Worm (Caenorhabditis elegans): ENCODE data around the gene mig-39.
A peak's percentile ranks its signal among the peaks of the same experiment; 100 is the strongest.

mig-39 gene

DNA sequence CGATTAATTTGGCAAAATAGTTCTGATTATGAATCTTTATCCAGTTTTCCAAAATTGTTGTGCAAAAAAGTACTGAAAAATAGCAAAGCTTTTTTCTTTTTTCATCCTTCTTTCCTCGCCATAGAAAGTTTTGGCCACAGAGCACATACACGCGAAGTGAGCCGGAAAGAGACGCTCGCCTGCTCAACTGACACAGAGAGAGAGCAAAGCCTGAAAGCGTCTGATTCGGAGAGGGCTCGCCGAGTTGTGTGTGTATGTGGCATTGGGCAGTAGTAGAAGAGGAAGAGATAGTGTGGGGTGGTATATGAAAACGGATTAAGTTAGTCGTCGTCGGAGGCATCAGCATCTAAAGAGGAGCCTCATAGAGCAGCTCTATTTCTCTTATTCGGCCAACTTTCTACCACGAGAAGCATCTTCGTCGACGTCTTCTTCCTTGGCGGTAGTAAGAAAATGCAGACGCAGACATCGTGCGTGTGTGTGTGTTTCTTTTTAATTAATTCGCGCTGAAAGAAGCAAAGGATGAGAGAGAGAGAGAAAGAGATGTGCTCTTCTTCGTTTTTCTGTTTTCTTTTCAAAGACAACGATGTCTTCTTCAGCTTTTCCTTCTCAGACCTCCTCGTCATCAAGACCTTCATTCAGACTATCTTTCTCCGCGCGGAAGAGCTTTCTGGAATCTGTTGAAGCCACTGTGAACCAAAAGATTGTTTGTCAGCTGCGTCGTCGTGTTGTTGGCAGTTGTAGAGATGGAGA lies 43.0 kb downstream of the mig-39 start:
- TF ChIP-seq unc-39 (tag; optimal IDR thresholded peaks at IDR 0.05) = no peak
- peak in 1 of 2 experiments; percentile 45 for TF ChIP-seq lsy-2 (tag; optimal IDR thresholded peaks at IDR 0.05)
- no peak for TF ChIP-seq dmd-4 (tag; optimal IDR thresholded peaks at IDR 0.05)
- no peak for TF ChIP-seq egl-27 (tag; optimal IDR thresholded peaks at IDR 0.05)
- TF ChIP-seq C34F6.9 (tag; optimal IDR thresholded peaks at IDR 0.05) = peak; percentile 37
- no peak for TF ChIP-seq elt-1 (tag; optimal IDR thresholded peaks at IDR 0.05)
- peak; percentile 45 for TF ChIP-seq nhr-129 (tag; optimal IDR thresholded peaks at IDR 0.05)
- TF ChIP-seq crh-2 (tag; optimal IDR thresholded peaks at IDR 0.05) = peak; percentile 31
- TF ChIP-seq mdl-1 (tag; optimal IDR thresholded peaks at IDR 0.05) = peak in 1 of 2 experiments; percentile 69
- TF ChIP-seq nhr-10 (tag; optimal IDR thresholded peaks at IDR 0.05) = no peak
- peak; percentile 49 for TF ChIP-seq unc-55 (GFP tag; optimal IDR thresholded peaks at IDR 0.05)
- TF ChIP-seq lin-11 (tag; optimal IDR thresholded peaks at IDR 0.05) = no peak
- no peak for TF ChIP-seq sma-3 (GFP tag; optimal IDR thresholded peaks at IDR 0.05)
- no peak for TF ChIP-seq ceh-82 (tag; optimal IDR thresholded peaks at IDR 0.05)
- TF ChIP-seq mab-5 (tag; optimal IDR thresholded peaks at IDR 0.05) = no peak
- no peak for TF ChIP-seq nhr-6 (tag; optimal IDR thresholded peaks at IDR 0.05)
- TF ChIP-seq unc-62 (GFP tag; optimal IDR thresholded peaks at IDR 0.05) = no peak

DNA sequence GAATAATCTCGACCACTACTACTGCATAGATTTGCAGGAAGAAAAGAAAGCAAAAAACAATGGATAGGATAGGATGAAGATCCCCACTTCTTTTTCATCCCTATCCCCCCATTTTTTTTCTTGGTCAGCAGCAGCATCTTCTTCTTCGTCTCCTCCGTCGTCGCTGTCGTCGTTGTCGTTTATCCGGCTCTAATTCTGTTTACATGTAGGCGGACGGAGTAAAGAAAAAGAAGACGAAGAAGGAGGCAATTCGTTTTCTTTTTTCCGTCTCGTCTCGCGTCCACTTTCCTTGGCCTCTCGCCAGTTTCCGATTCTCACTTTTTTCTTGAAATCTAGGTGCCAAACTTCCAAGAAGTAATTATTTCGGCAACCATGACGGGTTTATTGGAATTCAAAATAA lies 44.9 kb downstream of the mig-39 start:
- TF ChIP-seq elt-1 (tag; optimal IDR thresholded peaks at IDR 0.05) (no peak), ZK546.5 (tag; optimal IDR thresholded peaks at IDR 0.05) (no peak), dmd-4 (tag; optimal IDR thresholded peaks at IDR 0.05) (no peak), mab-5 (tag; optimal IDR thresholded peaks at IDR 0.05) (no peak), fos-1 (tag; optimal IDR thresholded peaks at IDR 0.05) (no peak), unc-55 (GFP tag; optimal IDR thresholded peaks at IDR 0.05) (peak; percentile 6), nhr-129 (tag; optimal IDR thresholded peaks at IDR 0.05) (peak; percentile 20), ceh-82 (tag; optimal IDR thresholded peaks at IDR 0.05) (no peak), R02D3.7 (tag; optimal IDR thresholded peaks at IDR 0.05) (no peak), unc-39 (tag; optimal IDR thresholded peaks at IDR 0.05) (no peak), ztf-4 (tag; optimal IDR thresholded peaks at IDR 0.05) (no peak), sma-3 (GFP tag; optimal IDR thresholded peaks at IDR 0.05) (no peak), crh-2 (tag; optimal IDR thresholded peaks at IDR 0.05) (peak; percentile 24), zag-1 (tag; optimal IDR thresholded peaks at IDR 0.05) (no peak), lsy-2 (tag; optimal IDR thresholded peaks at IDR 0.05) (peak in 1 of 2 experiments; percentile 3), F13H6.1 (tag; optimal IDR thresholded peaks at IDR 0.05) (peak; percentile 12)

DNA sequence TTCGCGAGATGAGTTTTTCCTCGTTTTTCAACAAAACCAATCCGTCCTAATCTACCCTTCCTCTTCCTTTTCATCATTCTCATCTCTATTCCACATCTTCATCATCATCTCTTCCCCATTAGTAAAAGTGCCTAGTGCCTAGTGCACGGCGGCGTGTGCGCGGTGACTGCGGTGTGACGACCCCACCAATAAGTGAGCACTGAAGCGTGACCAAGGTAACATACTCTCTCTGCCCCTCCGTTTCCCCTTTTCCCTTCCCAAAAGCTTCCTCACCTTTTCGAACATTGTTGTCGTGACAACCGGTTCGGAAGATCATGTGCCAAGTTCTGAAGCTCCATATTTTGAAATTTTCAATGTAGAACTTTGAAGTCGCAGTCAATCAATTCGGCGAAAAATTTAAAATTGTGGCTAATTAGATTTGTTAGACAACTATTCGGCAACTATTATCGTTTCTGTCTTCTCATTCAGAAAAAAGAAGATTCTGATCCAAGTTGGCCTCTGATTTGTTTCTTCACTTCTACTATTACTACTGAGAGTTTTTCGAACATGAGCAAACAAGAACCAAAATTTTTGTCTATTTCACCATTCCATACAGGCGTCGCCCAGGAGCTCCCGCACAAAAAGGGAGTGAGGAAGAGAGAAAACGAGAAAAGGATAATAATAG lies 45.6 kb downstream of the mig-39 start:
- TF ChIP-seq nhr-12 (tag; optimal IDR thresholded peaks at IDR 0.05) = no peak
- peak; percentile 1 for TF ChIP-seq nhr-129 (tag; optimal IDR thresholded peaks at IDR 0.05)

DNA sequence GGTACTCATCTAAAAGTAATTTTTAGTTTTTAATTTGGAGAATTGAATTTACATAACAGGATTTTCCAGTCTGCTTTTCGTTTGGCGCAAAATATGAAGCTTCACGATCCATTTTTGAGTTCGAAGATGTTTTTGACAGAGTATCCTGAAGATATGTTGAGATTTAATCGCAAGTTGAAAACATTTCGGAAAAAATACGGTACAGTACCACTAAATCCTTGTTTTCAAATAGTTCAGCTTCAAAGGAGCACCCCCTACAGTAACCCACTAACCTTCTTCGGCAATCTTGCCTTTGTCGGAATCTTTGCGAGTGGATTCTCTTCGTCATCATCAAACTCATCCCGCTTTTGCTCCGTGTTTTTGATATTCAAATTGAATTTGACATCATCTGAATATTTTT lies 52.2 kb downstream of the mig-39 start:
- TF ChIP-seq nhr-12 (tag; optimal IDR thresholded peaks at IDR 0.05) (no peak), skn-1 (tag; optimal IDR thresholded peaks at IDR 0.05) (no peak), alr-1 (tag; optimal IDR thresholded peaks at IDR 0.05) (no peak), nhr-25 (tag; optimal IDR thresholded peaks at IDR 0.05) (no peak), elt-3 (tag; optimal IDR thresholded peaks at IDR 0.05) (no peak)

DNA sequence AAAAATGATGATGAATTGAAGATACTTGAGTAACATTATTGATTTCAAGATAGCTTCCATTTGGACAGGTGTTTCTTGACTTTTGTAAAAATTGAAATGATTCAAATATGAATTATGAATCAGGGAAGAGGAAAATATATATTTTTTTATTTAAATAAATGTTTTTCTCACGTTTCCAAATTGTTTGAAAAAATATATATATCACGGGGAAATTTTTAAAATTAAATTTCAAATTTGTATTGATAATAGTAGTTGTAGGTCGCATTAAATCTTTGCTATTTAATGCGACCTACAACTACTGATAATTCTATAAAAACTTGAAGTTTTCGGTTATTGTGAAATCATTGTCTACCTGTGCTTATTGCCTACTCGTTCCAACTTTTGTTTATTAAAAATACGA lies 53.1 kb downstream of the mig-39 start, which contains the start of gene ZC21.8:
Gene ZC21.8, minus strand, starts transcription at position 101 of the 400 bp plus-strand sequence.
- TF ChIP-seq ztf-11 (tag; optimal IDR thresholded peaks at IDR 0.05) (no peak), ceh-82 (tag; optimal IDR thresholded peaks at IDR 0.05) (no peak), mdl-1 (tag; optimal IDR thresholded peaks at IDR 0.05) (no peak), ama-1 (optimal IDR thresholded peaks at IDR 0.05) (no peak), sma-9 (GFP tag; optimal IDR thresholded peaks at IDR 0.05) (no peak), sma-9 (tag; optimal IDR thresholded peaks at IDR 0.05) (no peak), ztf-1 (GFP tag; conservative IDR thresholded peaks at IDR 0.05) (no peak), nhr-11 (tag; optimal IDR thresholded peaks at IDR 0.05) (no peak), snpc-4 (tag; optimal IDR thresholded peaks at IDR 0.05) (no peak), nhr-129 (tag; optimal IDR thresholded peaks at IDR 0.05) (no peak), ZK546.5 (tag; optimal IDR thresholded peaks at IDR 0.05) (no peak), nhr-6 (tag; optimal IDR thresholded peaks at IDR 0.05) (no peak), unc-62 (GFP tag; optimal IDR thresholded peaks at IDR 0.05) (no peak), mbf-1 (tag; optimal IDR thresholded peaks at IDR 0.05) (no peak), egl-27 (tag; optimal IDR thresholded peaks at IDR 0.05) (no peak), lin-11 (tag; optimal IDR thresholded peaks at IDR 0.05) (no peak), elt-1 (tag; optimal IDR thresholded peaks at IDR 0.05) (no peak)

All from whole organism, L2 larva.